Worm (Caenorhabditis elegans) whole organism, dauer: ENCODE measurements around the gene nep-4.
"Not testable (repeated sequence)": the region's sequence is repeated elsewhere in the genome, so short reads cannot be mapped to it uniquely, and the experiment has no call there.

Experiments used
- unc-62 ChIP-seq: sonication (generic microtip); optimal IDR thresholded peaks from 2 replicates; lab custom pipeline; 2017; ENCODE audit warnings: missing biosample characterization, missing genetic modification reagents, missing genetic modification characterization

Gene nep-4

ce11 chrX:6863032-6863431 lies at the start of gene nep-4:
TSS of gene nep-4 (minus strand) at chrX:6863424.
- no peak for TF ChIP-seq unc-62

- no peak for TF ChIP-seq unc-62
These were observed 42.4 kb upstream of the nep-4 start for ce11 chrX:6905581-6905980.

ce11 chrX:6904064-6904771 lies 41.0 kb upstream of the nep-4 start, which contains the start of gene sid-5:
TSS of gene sid-5 (plus strand) at chrX:6904721.
- TF ChIP-seq unc-62, result no peak

- no peak for TF ChIP-seq unc-62
These were observed 39.7 kb upstream of the nep-4 start for ce11 chrX:6902958-6903357.

- no peak for TF ChIP-seq unc-62
These were observed 37.9 kb upstream of the nep-4 start, which contains the start of gene pes-23 for ce11 chrX:6901078-6901477. TSS of gene pes-23 (plus strand) at chrX:6901378.

- TF ChIP-seq unc-62, result no peak
These were observed 36.6 kb upstream of the nep-4 start, which contains the start of gene F14B8.4 for ce11 chrX:6899848-6900247. TSS of gene F14B8.4 (minus strand) at chrX:6899948.

ce11 chrX:6894104-6894503 lies 30.9 kb upstream of the nep-4 start:
- no peak for TF ChIP-seq unc-62

ce11 chrX:6893074-6893473 lies 29.9 kb upstream of the nep-4 start:
- no peak for TF ChIP-seq unc-62

- TF ChIP-seq unc-62, result no peak
These were observed 26.1 kb upstream of the nep-4 start, which contains the start of gene unc-6 for ce11 chrX:6889374-6889773. TSS of gene unc-6 (plus strand) at chrX:6889674.

- TF ChIP-seq unc-62, result no peak
These were observed 25.0 kb upstream of the nep-4 start for ce11 chrX:6888208-6888607.

ce11 chrX:6885227-6885853 lies 22.1 kb upstream of the nep-4 start, which contains the start of gene F41C6.7:
TSS of gene F41C6.7 (minus strand) at chrX:6885277.
- no peak for TF ChIP-seq unc-62

ce11 chrX:6884439-6884838 lies 21.2 kb upstream of the nep-4 start:
- TF ChIP-seq unc-62, result no peak

ce11 chrX:6881795-6882194 lies 18.6 kb upstream of the nep-4 start, which contains the start of gene F41C6.6:
TSS of gene F41C6.6 (minus strand) at chrX:6881895.
- not testable (repeated sequence) for TF ChIP-seq unc-62

- no peak for TF ChIP-seq unc-62
These were observed 14.2 kb upstream of the nep-4 start, which contains the start of gene col-173 for ce11 chrX:6877436-6877835. TSS of gene col-173 (minus strand) at chrX:6877536.

- no peak for TF ChIP-seq unc-62
These were observed 12.0 kb upstream of the nep-4 start for ce11 chrX:6875273-6875672.

- TF ChIP-seq unc-62, result no peak
These were observed 11.5 kb upstream of the nep-4 start, which contains the start of gene F41C6.4 for ce11 chrX:6874723-6875122. TSS of gene F41C6.4 (minus strand) at chrX:6874823.

ce11 chrX:6868669-6869068 lies 5.4 kb upstream of the nep-4 start, which contains the start of gene C53B7.6:
TSS of gene C53B7.6 (minus strand) at chrX:6868769.
- TF ChIP-seq unc-62, result not testable (repeated sequence)

ce11 chrX:6867707-6868106 lies 4.5 kb upstream of the nep-4 start:
- no peak for TF ChIP-seq unc-62
